Fruit fly (Drosophila melanogaster): ENCODE measurements around the gene GstO1.

GstO1 gene

dm6 chr3L:8524816-8525625 lies at the start of gene GstO1, which contains the start of gene foi (continued):
- TF ChIP-seq gcm2 (GFP tag; optimal IDR thresholded peaks at IDR 0.05) (no peak), CG11247 (GFP tag; IDR thresholded peaks at IDR 0.05) (peak; percentile 54), stc (GFP tag; IDR thresholded peaks at IDR 0.05) (no peak), peb (GFP tag; IDR thresholded peaks at IDR 0.05) (no peak), ranshi (GFP tag; IDR thresholded peaks at IDR 0.05) (peak; percentile 11; the same call in 1 of the 2 replicates), Spps (tag; optimal IDR thresholded peaks at IDR 0.05) (no peak), Hr3 (GFP tag; optimal IDR thresholded peaks at IDR 0.05) (peak; percentile 15), NC2β (GFP tag; optimal IDR thresholded peaks at IDR 0.05) (no peak), BEAF-32 (GFP tag; optimal IDR thresholded peaks at IDR 0.05) (peak; percentile 96), Ets65A (GFP tag) (no peak), CG34422 (GFP tag; IDR thresholded peaks at IDR 0.05) (peak; percentile 31; the same call in 2 of the 3 replicates), CG16863 (GFP tag; optimal IDR thresholded peaks at IDR 0.05) (no peak), oc (tag; optimal IDR thresholded peaks at IDR 0.05) (no peak), CG7928 (GFP tag; optimal IDR thresholded peaks at IDR 0.05) (no peak), CG12659 (GFP tag; optimal IDR thresholded peaks at IDR 0.05) (peak; percentile 72), nerfin-1 (tag; optimal IDR thresholded peaks at IDR 0.05) (peak; percentile 22), CG8924 (tag; optimal IDR thresholded peaks at IDR 0.05) (peak; percentile 90), slou (GFP tag; optimal IDR thresholded peaks at IDR 0.05) (no peak), crp (GFP tag; optimal IDR thresholded peaks at IDR 0.05) (no peak), Sin3A (optimal IDR thresholded peaks at IDR 0.05) (peak; percentile 20), E2f2 (GFP tag; IDR thresholded peaks at IDR 0.05) (peak; percentile 74), CG2678 (tag; optimal IDR thresholded peaks at IDR 0.05) (peak; percentile 44), CG31441 (GFP tag; IDR thresholded peaks at IDR 0.05) (0 out of 2 replicates have a peak, but pooled peaks have one; percentile 31), CG2712 (tag; optimal IDR thresholded peaks at IDR 0.05) (peak; percentile 64), HmgZ (tag; optimal IDR thresholded peaks at IDR 0.05) (peak; percentile 58), mam (GFP tag; optimal IDR thresholded peaks at IDR 0.05) (peak; percentile 41), nerfin-2 (GFP tag; IDR thresholded peaks at IDR 0.05; ENCODE audit: partially characterized antibody) (peak; percentile 99), disco-r (GFP tag; optimal IDR thresholded peaks at IDR 0.05) (no peak), CG9727 (GFP tag; optimal IDR thresholded peaks at IDR 0.05) (peak; percentile 11), CG32532 (GFP tag; IDR thresholded peaks at IDR 0.05) (peak; percentile 65; the same call in 1 of the 2 replicates), HLH3B (GFP tag; IDR thresholded peaks at IDR 0.05) (0 out of 2 replicates have a peak, but pooled peaks have one; percentile 29), Rx (GFP tag; IDR thresholded peaks at IDR 0.05) (no peak), abd-A (tag; optimal IDR thresholded peaks at IDR 0.05) (no peak), Side (GFP tag; optimal IDR thresholded peaks at IDR 0.05) (no peak), gsb-n (tag; optimal IDR thresholded peaks at IDR 0.05) (no peak), CG34224 (GFP tag; IDR thresholded peaks at IDR 0.05; ENCODE audit: partially characterized antibody) (peak; percentile 94), Oaz (GFP tag; IDR thresholded peaks at IDR 0.05) (no peak), CG3995 (GFP tag; optimal IDR thresholded peaks at IDR 0.05) (peak; percentile 52), CG15514 (GFP tag; optimal IDR thresholded peaks at IDR 0.05) (peak; percentile 88), Lim3 (GFP tag; IDR thresholded peaks at IDR 0.05) (no peak), Hmx (GFP tag; optimal IDR thresholded peaks at IDR 0.05) (no peak), Sox100B (GFP tag; optimal IDR thresholded peaks at IDR 0.05) (no peak), pnt (GFP tag; optimal IDR thresholded peaks at IDR 0.05) (no peak), ro (GFP tag; IDR thresholded peaks at IDR 0.05) (no peak), HmgD (GFP tag; optimal IDR thresholded peaks at IDR 0.05) (no peak), CG11456 (GFP tag; IDR thresholded peaks at IDR 0.05) (no peak), gro (GFP tag; optimal IDR thresholded peaks at IDR 0.05) (peak; percentile 37), CG1529 (GFP tag; optimal IDR thresholded peaks at IDR 0.05) (no peak), br (optimal IDR thresholded peaks at IDR 0.05) (no peak), CG10147 (GFP tag; optimal IDR thresholded peaks at IDR 0.05) (peak; percentile 6), jing (GFP tag; optimal IDR thresholded peaks at IDR 0.05) (no peak)

All from whole organism, embryonic.